Worm (Caenorhabditis elegans): ENCODE data around the gene F45D3.2.

F45D3.2 gene

DNA sequence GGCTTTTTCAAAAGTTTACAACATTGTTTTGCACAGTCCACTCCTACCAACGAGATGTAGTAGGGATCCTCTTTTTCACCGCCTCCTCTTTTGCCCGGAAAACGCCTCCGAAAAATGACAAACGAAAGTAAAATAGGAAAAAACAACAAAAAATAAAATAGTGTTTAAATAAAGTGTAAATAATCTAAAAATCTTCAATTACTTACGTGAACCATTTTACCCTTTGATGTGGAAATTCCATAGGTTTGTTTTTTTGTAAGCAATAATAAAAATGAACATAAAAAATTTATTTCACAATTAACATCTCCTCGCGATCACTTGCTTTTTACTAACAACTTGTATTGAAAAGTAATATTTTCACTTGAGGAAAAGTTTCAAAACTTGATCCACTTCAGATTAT lies 47.2 kb downstream of the F45D3.2 start, which contains the start of gene C14C10.1:
TSS of gene C14C10.1 (plus strand) at position 301 of the 400 bp plus-strand sequence.
- TF ChIP-seq snpc-4 (tag; optimal IDR thresholded peaks at IDR 0.05) (no peak), hlh-1 (tag; optimal IDR thresholded peaks at IDR 0.05) (no peak), lin-32 (GFP tag; optimal IDR thresholded peaks at IDR 0.05) (no peak), unc-39 (tag; optimal IDR thresholded peaks at IDR 0.05) (no peak), elt-1 (tag; optimal IDR thresholded peaks at IDR 0.05; ENCODE audit: borderline replicate concordance, insufficient read depth) (no peak), cnd-1 (tag; optimal IDR thresholded peaks at IDR 0.05) (no peak), mep-1 (tag; optimal IDR thresholded peaks at IDR 0.05) (no peak)

DNA sequence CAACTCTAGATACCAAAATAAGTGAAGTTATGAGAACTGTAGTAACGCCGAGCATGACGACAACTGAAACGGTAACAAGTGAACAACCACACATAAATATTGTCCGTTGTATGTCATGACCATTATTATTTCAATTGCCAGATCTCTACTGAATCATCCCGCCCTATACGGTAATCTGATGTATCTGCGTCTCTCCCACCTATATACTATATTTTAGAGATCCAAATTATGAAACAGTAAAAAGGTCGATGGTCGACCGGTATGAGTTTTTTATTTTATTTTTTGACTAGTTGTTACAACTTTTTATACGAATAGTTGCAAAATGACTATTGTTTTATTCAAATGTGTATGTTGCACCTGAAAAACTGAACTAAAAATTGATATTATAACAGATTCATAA lies 49.8 kb downstream of the F45D3.2 start, which contains the start of gene ttr-43:
TSS of gene ttr-43 (minus strand) at position 101 of the 400 bp plus-strand sequence.
- TF ChIP-seq ceh-83 (GFP tag; optimal IDR thresholded peaks at IDR 0.05) (no peak), nhr-12 (tag; optimal IDR thresholded peaks at IDR 0.05) (no peak), mls-2 (tag; optimal IDR thresholded peaks at IDR 0.05) (no peak), unc-62 (GFP tag; optimal IDR thresholded peaks at IDR 0.05) (no peak), snpc-4 (tag; optimal IDR thresholded peaks at IDR 0.05) (no peak), elt-1 (tag; optimal IDR thresholded peaks at IDR 0.05; ENCODE audit: borderline replicate concordance, insufficient read depth) (no peak), lsy-2 (tag; optimal IDR thresholded peaks at IDR 0.05) (no peak), unc-120 (tag; optimal IDR thresholded peaks at IDR 0.05; ENCODE audit: poor library complexity, severe bottlenecking) (no peak), ham-2 (GFP tag; optimal IDR thresholded peaks at IDR 0.05) (no peak), ceh-39 (tag; optimal IDR thresholded peaks at IDR 0.05) (no peak)

DNA sequence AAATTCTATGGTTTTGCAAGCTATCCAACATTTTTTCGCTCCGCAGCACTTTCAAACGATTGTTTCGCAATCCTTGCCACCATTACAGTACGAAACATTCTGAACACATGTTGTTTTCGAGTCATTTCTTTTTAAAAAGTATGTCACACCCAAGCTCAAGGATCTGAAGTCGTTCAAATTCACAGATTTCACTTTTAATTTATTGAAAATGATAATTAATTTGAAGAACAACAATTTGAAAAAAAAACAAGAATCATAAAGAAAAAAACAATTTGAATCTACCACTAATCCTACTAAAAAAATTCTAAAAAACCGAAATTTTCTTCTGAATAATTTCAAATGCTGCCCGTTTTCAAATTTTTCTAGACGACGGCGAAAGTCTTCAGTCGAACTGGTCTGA lies 51.5 kb downstream of the F45D3.2 start, which contains the start of gene C14C10.2:
TSS of gene C14C10.2 (minus strand) at position 101 of the 400 bp plus-strand sequence.
- TF ChIP-seq ham-2 (GFP tag; optimal IDR thresholded peaks at IDR 0.05) (no peak), unc-39 (tag; optimal IDR thresholded peaks at IDR 0.05) (no peak), ceh-39 (tag; optimal IDR thresholded peaks at IDR 0.05) (no peak), lin-32 (GFP tag; optimal IDR thresholded peaks at IDR 0.05) (no peak), tbx-8 (GFP tag; optimal IDR thresholded peaks at IDR 0.05) (no peak), unc-62 (GFP tag; optimal IDR thresholded peaks at IDR 0.05) (no peak), snpc-4 (tag; optimal IDR thresholded peaks at IDR 0.05) (no peak), nhr-237 (tag; optimal IDR thresholded peaks at IDR 0.05) (no peak), elt-1 (tag; optimal IDR thresholded peaks at IDR 0.05; ENCODE audit: borderline replicate concordance, insufficient read depth) (no peak), elt-3 (tag; optimal IDR thresholded peaks at IDR 0.05) (no peak), lsy-2 (tag; optimal IDR thresholded peaks at IDR 0.05) (no peak), cnd-1 (tag; optimal IDR thresholded peaks at IDR 0.05) (no peak), flh-1 (GFP tag; optimal IDR thresholded peaks at IDR 0.05) (no peak), nhr-12 (tag; optimal IDR thresholded peaks at IDR 0.05) (no peak), zip-8 (tag; optimal IDR thresholded peaks at IDR 0.05) (no peak), ces-1 (GFP tag; optimal IDR thresholded peaks at IDR 0.05) (no peak), hlh-1 (tag; optimal IDR thresholded peaks at IDR 0.05) (no peak), nhr-76 (tag; optimal IDR thresholded peaks at IDR 0.05) (no peak)

Data from whole organism, mixed stage, embryonic.